Worm (Caenorhabditis elegans) whole organism, midembryonic: ENCODE results near the gene E02C12.10.

ENCODE experiments used
- cog-1 ChIP-seq: sonication (generic microtip); optimal IDR thresholded peaks from 2 replicates; lab custom pipeline; 2016; ENCODE audit warnings: missing genetic modification characterization, missing compliant biosample characterization
- flt-1 ChIP-seq: fragments of 200-800 bp; sonication (Bioruptor generic); IDR thresholded peaks from 2 replicates; pipeline ENCODE4 v1.3.6; 2022; ENCODE audit warnings: missing genetic modification characterization, missing compliant biosample characterization
- med-1 ChIP-seq: sonication (generic microtip); optimal IDR thresholded peaks from 2 replicates; lab custom pipeline; 2017; ENCODE audit warnings: missing genetic modification characterization, mild to moderate bottlenecking, missing compliant biosample characterization, antibody characterized with exemption, missing genetic modification reagents; ENCODE audit not compliant: insufficient read depth
- tab-1 ChIP-seq: fragments of 200-800 bp; sonication (Bioruptor generic); IDR thresholded peaks from 2 replicates; pipeline ENCODE4 v1.3.6; 2022; ENCODE audit warnings: missing genetic modification characterization, missing compliant biosample characterization
- ztf-23 ChIP-seq: fragments of 200-800 bp; sonication (Bioruptor generic); IDR thresholded peaks from 2 replicates; pipeline ENCODE4 v1.3.6; 2022; ENCODE audit warnings: missing genetic modification reagents, missing genetic modification characterization, missing compliant biosample characterization

ce11 chrV:9355371-9355770 is 22.8 kb downstream of the E02C12.10 start, which contains the start of gene ttr-40:
- TF ChIP-seq flt-1 (GFP tag; lab: Robert Waterston, UW) (no peak), med-1 (GFP tag; lab: Kevin White, UChicago) (no peak), tab-1 (GFP tag; lab: Robert Waterston, UW) (no peak), cog-1 (no peak), ztf-23 (GFP tag; lab: Robert Waterston, UW) (no peak)
